Worm (Caenorhabditis elegans): ENCODE measurements around the gene D2062.4.

ce11 chrII:2665606-2666005 lies 42.4 kb downstream of the D2062.4 start, which contains the start of gene F22E5.22:
- no peak for TF ChIP-seq unc-62 (GFP tag; optimal IDR thresholded peaks at IDR 0.05)
- no peak for TF ChIP-seq flh-1 (GFP tag; optimal IDR thresholded peaks at IDR 0.05)
- no peak for TF ChIP-seq ces-1 (GFP tag; optimal IDR thresholded peaks at IDR 0.05)
- TF ChIP-seq snpc-4 (tag; optimal IDR thresholded peaks at IDR 0.05) = no peak
- TF ChIP-seq unc-39 (tag; optimal IDR thresholded peaks at IDR 0.05) = no peak
- no peak for TF ChIP-seq nhr-76 (tag; optimal IDR thresholded peaks at IDR 0.05)
